Worm (Caenorhabditis elegans) whole organism, L4 larva: ENCODE measurements around the gene ttr-37.

ENCODE experiments used
- ces-1 ChIP-seq: fragments of 150-350 bp; sonication (generic microtip); optimal IDR thresholded peaks from 4 replicates; lab custom pipeline; 2014; ENCODE audit warnings: missing biosample characterization, missing genetic modification reagents, missing genetic modification characterization
- nhr-10 ChIP-seq: fragments of 150-350 bp; optimal IDR thresholded peaks from 2 replicates; lab custom pipeline; 2014; ENCODE audit warnings: missing biosample characterization, missing genetic modification characterization
- nhr-237 ChIP-seq: sonication (generic microtip); optimal IDR thresholded peaks from 2 replicates; lab custom pipeline; 2017; ENCODE audit warnings: missing biosample characterization, missing genetic modification characterization
- nhr-28 ChIP-seq: fragments of 150-350 bp; optimal IDR thresholded peaks from 2 replicates; lab custom pipeline; 2014; ENCODE audit warnings: missing biosample characterization, missing genetic modification characterization
- nhr-41 ChIP-seq: fragments of 200-800 bp; sonication (Bioruptor generic); IDR thresholded peaks from 2 replicates; pipeline ENCODE4 v1.3.6; 2022; ENCODE audit warnings: missing genetic modification reagents, missing genetic modification characterization, missing compliant biosample characterization
- nhr-48 ChIP-seq: sonication (generic microtip); optimal IDR thresholded peaks from 2 replicates; lab custom pipeline; 2016; ENCODE audit warnings: mild to moderate bottlenecking, missing genetic modification characterization, missing compliant biosample characterization

DNA sequence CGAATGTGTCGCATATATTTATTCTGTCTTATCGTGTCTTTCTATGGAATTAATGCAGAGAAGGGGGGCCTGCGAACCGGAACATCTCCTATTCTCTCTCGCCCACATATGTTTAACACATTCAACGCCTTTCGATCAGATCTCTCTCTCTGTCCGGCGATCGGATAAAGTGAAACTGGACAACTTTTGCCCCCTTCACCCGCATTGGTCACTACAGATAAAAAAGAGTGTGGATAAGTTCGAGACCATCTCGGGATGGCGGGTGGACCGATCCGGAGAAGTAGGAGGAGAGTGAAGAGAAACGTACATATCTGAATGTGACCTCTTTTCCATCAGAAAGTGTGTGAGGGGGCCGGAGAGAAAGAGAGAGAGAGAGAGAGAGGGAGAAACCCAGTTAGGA is 25.9 kb downstream of the ttr-37 start, which contains the start of gene H42K12.3:
- no peak for TF ChIP-seq nhr-28
- TF ChIP-seq nhr-237 (tag; lab: Kevin White, UChicago), result no peak
- no peak for TF ChIP-seq nhr-41 (GFP tag; lab: Robert Waterston, UW)
- no peak for TF ChIP-seq nhr-48 (tag; lab: Kevin White, UChicago)
- no peak for TF ChIP-seq nhr-10 (tag; lab: Kevin White, UChicago)
- TF ChIP-seq ces-1 (GFP tag; lab: Kevin White, UChicago), result no peak
